Worm (Caenorhabditis elegans) whole organism, L1 larva: ENCODE measurements around the gene M163.9.
A peak's percentile ranks its signal among the peaks of the same experiment; 100 is the strongest.

Experiments
- C04F5.9 ChIP-seq: sonication (generic microtip); optimal IDR thresholded peaks from 2 replicates; lab custom pipeline; 2016; ENCODE audit warnings: missing genetic modification characterization, missing compliant biosample characterization
- C34B4.2 ChIP-seq: sonication (generic microtip); optimal IDR thresholded peaks from 2 replicates; lab custom pipeline; 2017; ENCODE audit warnings: mild to moderate bottlenecking, missing genetic modification characterization, missing compliant biosample characterization
- Y116A8C.19 ChIP-seq: sonication (generic microtip); optimal IDR thresholded peaks from 2 replicates; lab custom pipeline; 2016; ENCODE audit warnings: missing compliant biosample characterization, missing genetic modification characterization, borderline replicate concordance
- alr-1 ChIP-seq: fragments of 200-800 bp; sonication (Bioruptor generic); optimal IDR thresholded peaks from 2 replicates; lab custom pipeline; 2018; ENCODE audit warnings: borderline replicate concordance, mild to moderate bottlenecking, missing genetic modification characterization, missing compliant biosample characterization
- aly-2 ChIP-seq: fragments of 150-350 bp; optimal IDR thresholded peaks from 2 replicates; lab custom pipeline; 2014; ENCODE audit warnings: missing biosample characterization, missing genetic modification characterization
- blmp-1 ChIP-seq: fragments of 150-350 bp; optimal IDR thresholded peaks from 2 replicates; lab custom pipeline; 2014; ENCODE audit warnings: missing biosample characterization, missing genetic modification characterization
- ceh-63 ChIP-seq: fragments of 200-800 bp; sonication (Bioruptor generic); optimal IDR thresholded peaks from 2 replicates; lab custom pipeline; 2018; ENCODE audit warnings: mild to moderate bottlenecking, missing genetic modification characterization, missing compliant biosample characterization
- ceh-88 ChIP-seq: fragments of 200-800 bp; sonication (Bioruptor generic); IDR thresholded peaks from 2 replicates; pipeline ENCODE4 v1.3.6; 2022; ENCODE audit warnings: missing genetic modification characterization, missing compliant biosample characterization
- dpl-1 ChIP-seq, 3 experiments: fragments of 150-350 bp in 2 of 3; sonication (generic microtip) in 1 of 3; optimal IDR thresholded peaks; 2 replicates each; lab custom pipeline; 2014 to 2017; ENCODE audit warnings: missing biosample characterization in 3 of 3, missing genetic modification characterization in 3 of 3, missing genetic modification reagents in 3 of 3
- dsc-1 ChIP-seq: sonication (generic microtip); optimal IDR thresholded peaks from 2 replicates; lab custom pipeline; 2016; ENCODE audit warnings: mild to moderate bottlenecking, missing genetic modification characterization, missing compliant biosample characterization
- efl-3 ChIP-seq: fragments of 200-800 bp; sonication (Bioruptor generic); optimal IDR thresholded peaks from 2 replicates; lab custom pipeline; 2018; ENCODE audit warnings: mild to moderate bottlenecking, missing genetic modification characterization, missing compliant biosample characterization
- egl-27 ChIP-seq, 2 experiments: fragments of 150-350 bp in 1 of 2; sonication (generic microtip); optimal IDR thresholded peaks; 3 replicates each; lab custom pipeline; 2017 to 2018; ENCODE audit warnings: missing biosample characterization in 2 of 2, missing genetic modification characterization in 2 of 2, missing genetic modification reagents in 2 of 2
- elt-2 ChIP-seq: sonication (generic microtip); optimal IDR thresholded peaks from 2 replicates; lab custom pipeline; 2016; ENCODE audit warnings: missing genetic modification characterization, mild to moderate bottlenecking, inconsistent platforms, missing compliant biosample characterization, missing genetic modification reagents
- elt-3 ChIP-seq, 6 experiments: fragments of 150-350 bp in 1 of 6; sonication (generic microtip); optimal IDR thresholded peaks; 2 replicates each; lab custom pipeline; 2017 to 2018; ENCODE audit warnings: missing biosample characterization in 6 of 6, missing genetic modification characterization in 6 of 6, inconsistent platforms in 1 of 6
- ets-5 ChIP-seq: fragments of 200-800 bp; sonication (Bioruptor generic); IDR thresholded peaks from 2 replicates; pipeline ENCODE4 v1.3.6; 2022; ENCODE audit warnings: missing genetic modification characterization, missing compliant biosample characterization
- fkh-4 ChIP-seq: sonication (generic microtip); optimal IDR thresholded peaks from 2 replicates; lab custom pipeline; 2016; ENCODE audit warnings: missing compliant biosample characterization, missing genetic modification characterization, borderline replicate concordance
- grh-1 ChIP-seq: fragments of 200-800 bp; sonication (Bioruptor generic); IDR thresholded peaks from 2 replicates; pipeline ENCODE4 v1.3.6; 2022; ENCODE audit warnings: missing genetic modification reagents, missing genetic modification characterization, missing compliant biosample characterization
- hlh-4 ChIP-seq: sonication (generic microtip); optimal IDR thresholded peaks from 2 replicates; lab custom pipeline; 2016; ENCODE audit warnings: mild to moderate bottlenecking, missing genetic modification characterization, missing compliant biosample characterization
- hpl-2 ChIP-seq: fragments of 150-350 bp; optimal IDR thresholded peaks from 2 replicates; lab custom pipeline; 2014; ENCODE audit warnings: missing biosample characterization, missing genetic modification reagents, missing genetic modification characterization
- isw-1 ChIP-seq: fragments of 200-800 bp; sonication (Bioruptor generic); IDR thresholded peaks from 2 replicates; pipeline ENCODE4 v1.3.6; 2022; ENCODE audit warnings: missing genetic modification characterization, missing compliant biosample characterization
- jun-1 ChIP-seq: fragments of 150-350 bp; optimal IDR thresholded peaks from 2 replicates; lab custom pipeline; 2014; ENCODE audit warnings: missing biosample characterization, missing genetic modification reagents, missing genetic modification characterization
- lin-14 ChIP-seq: fragments of 200-800 bp; sonication (Bioruptor generic); optimal IDR thresholded peaks from 2 replicates; lab custom pipeline; 2018; ENCODE audit warnings: mild to moderate bottlenecking, missing genetic modification characterization, moderate library complexity, missing compliant biosample characterization
- lin-35 ChIP-seq, 2 experiments: fragments of 150-350 bp; optimal IDR thresholded peaks; 2 replicates each; lab custom pipeline; 2014; ENCODE audit warnings: missing biosample characterization in 2 of 2, missing genetic modification characterization in 2 of 2, missing genetic modification reagents in 2 of 2
- mab-9 ChIP-seq: fragments of 200-800 bp; sonication (Bioruptor generic); IDR thresholded peaks from 2 replicates; pipeline ENCODE4 v1.3.6; 2022; ENCODE audit warnings: missing genetic modification reagents, missing genetic modification characterization, missing compliant biosample characterization
- mdl-1 ChIP-seq, 2 experiments: fragments of 150-350 bp; optimal IDR thresholded peaks; 2 replicates each; lab custom pipeline; 2014 to 2017; ENCODE audit warnings: missing biosample characterization in 2 of 2, missing genetic modification characterization in 2 of 2, inconsistent platforms in 1 of 2
- mef-2 ChIP-seq: fragments of 150-350 bp; optimal IDR thresholded peaks from 2 replicates; lab custom pipeline; 2014; ENCODE audit warnings: missing biosample characterization, missing genetic modification characterization
- nhr-12 ChIP-seq: sonication (generic microtip); optimal IDR thresholded peaks from 2 replicates; lab custom pipeline; 2017; ENCODE audit warnings: missing biosample characterization, missing genetic modification characterization
- nhr-19 ChIP-seq: fragments of 200-800 bp; sonication (Bioruptor generic); conservative IDR thresholded peaks from 2 replicates; pipeline ENCODE4 v1.3.6; 2022; ENCODE audit warnings: missing genetic modification characterization, missing compliant biosample characterization
- nhr-20 ChIP-seq: sonication (generic microtip); optimal IDR thresholded peaks from 2 replicates; lab custom pipeline; 2016; ENCODE audit warnings: mild to moderate bottlenecking, missing genetic modification characterization, missing compliant biosample characterization
- nhr-47 ChIP-seq: sonication (generic microtip); optimal IDR thresholded peaks from 2 replicates; lab custom pipeline; 2016; ENCODE audit warnings: mild to moderate bottlenecking, missing genetic modification characterization, moderate library complexity, missing compliant biosample characterization
- nhr-71 ChIP-seq: sonication (generic microtip); optimal IDR thresholded peaks from 2 replicates; lab custom pipeline; 2016; ENCODE audit warnings: mild to moderate bottlenecking, missing genetic modification characterization, moderate library complexity, missing compliant biosample characterization
- nhr-90 ChIP-seq: sonication (generic microtip); optimal IDR thresholded peaks from 2 replicates; lab custom pipeline; 2016; ENCODE audit warnings: mild to moderate bottlenecking, missing genetic modification characterization, missing compliant biosample characterization; ENCODE audit not compliant: poor library complexity
- pag-3 ChIP-seq: sonication (generic microtip); optimal IDR thresholded peaks from 2 replicates; lab custom pipeline; 2017; ENCODE audit warnings: missing genetic modification characterization, mild to moderate bottlenecking, missing compliant biosample characterization, antibody characterized with exemption, borderline replicate concordance; ENCODE audit not compliant: insufficient read depth
- pax-3 ChIP-seq: fragments of 200-800 bp; sonication (Bioruptor generic); optimal IDR thresholded peaks from 2 replicates; lab custom pipeline; 2018; ENCODE audit warnings: mild to moderate bottlenecking, missing genetic modification characterization, moderate library complexity, missing compliant biosample characterization
- rnt-1 ChIP-seq: sonication (generic microtip); optimal IDR thresholded peaks from 2 replicates; lab custom pipeline; 2016; ENCODE audit warnings: mild to moderate bottlenecking, missing genetic modification characterization, moderate library complexity, missing compliant biosample characterization
- snpc-4 ChIP-seq: fragments of 150-350 bp; optimal IDR thresholded peaks from 2 replicates; lab custom pipeline; 2014; ENCODE audit warnings: missing biosample characterization, missing genetic modification characterization
- snu-23 ChIP-seq: sonication (generic microtip); optimal IDR thresholded peaks from 2 replicates; lab custom pipeline; 2016; ENCODE audit warnings: missing genetic modification characterization, missing compliant biosample characterization
- sptf-1 ChIP-seq: fragments of 150-350 bp; optimal IDR thresholded peaks from 2 replicates; lab custom pipeline; 2014; ENCODE audit warnings: missing biosample characterization, missing genetic modification characterization
- tbx-2 ChIP-seq: sonication (generic microtip); optimal IDR thresholded peaks from 2 replicates; lab custom pipeline; 2016; ENCODE audit warnings: missing genetic modification characterization, missing compliant biosample characterization
- tlp-1 ChIP-seq: fragments of 150-350 bp; optimal IDR thresholded peaks from 2 replicates; lab custom pipeline; 2014; ENCODE audit warnings: missing biosample characterization, missing genetic modification characterization
- unc-130 ChIP-seq: fragments of 150-350 bp; optimal IDR thresholded peaks from 2 replicates; lab custom pipeline; 2017; ENCODE audit warnings: missing biosample characterization, missing genetic modification characterization, inconsistent platforms
- unc-62 ChIP-seq: fragments of 150-350 bp; optimal IDR thresholded peaks from 2 replicates; lab custom pipeline; 2014; ENCODE audit warnings: missing biosample characterization, missing genetic modification reagents, missing genetic modification characterization
- xbp-1 ChIP-seq: sonication (generic microtip); optimal IDR thresholded peaks from 2 replicates; lab custom pipeline; 2016; ENCODE audit warnings: missing genetic modification characterization, missing compliant biosample characterization
- ztf-11 ChIP-seq, 2 experiments: sonication (generic microtip); optimal IDR thresholded peaks; 2 replicates each; lab custom pipeline; 2016 to 2017; ENCODE audit warnings: missing genetic modification characterization in 2 of 2, missing biosample characterization in 1 of 2, missing compliant biosample characterization in 1 of 2

Gene M163.9

ce11 chrX:14478193-14478592, 8.8 kb downstream of the M163.9 start (continued):
- TF ChIP-seq rnt-1 = no peak

- TF ChIP-seq mab-9 (GFP tag; lab: Robert Waterston, UW) = no peak
- TF ChIP-seq mdl-1 (tag; optimal IDR thresholded peaks at IDR 0.05; lab: Kevin White, UChicago) = peak in 1 of 2 experiments; percentile 5
- TF ChIP-seq elt-2 (tag; lab: Kevin White, UChicago) = peak; percentile 24
- no peak for TF ChIP-seq xbp-1
- TF ChIP-seq snpc-4 (tag; lab: Kevin White, UChicago) = peak; percentile 49
- TF ChIP-seq nhr-20 = peak; percentile 55
- peak; percentile 50 for TF ChIP-seq snu-23 (GFP tag; lab: Kevin White, UChicago)
- no peak for TF ChIP-seq dpl-1 (GFP tag; optimal IDR thresholded peaks at IDR 0.05; lab: Kevin White, UChicago)
- TF ChIP-seq tbx-2 (tag; lab: Kevin White, UChicago) = no peak
- TF ChIP-seq unc-62 (GFP tag; lab: Kevin White, UChicago) = no peak
- peak; percentile 63 for TF ChIP-seq nhr-71 (tag; lab: Kevin White, UChicago)
- no peak for TF ChIP-seq sptf-1 (tag; lab: Kevin White, UChicago)
- peak in 1 of 6 experiments; percentile 12 for TF ChIP-seq elt-3 (tag; optimal IDR thresholded peaks at IDR 0.05; lab: Kevin White, UChicago)
- peak; percentile 58 for TF ChIP-seq nhr-19
- peak; percentile 16 for TF ChIP-seq nhr-47 (tag; lab: Kevin White, UChicago)
- TF ChIP-seq lin-14 (GFP tag; lab: Kevin White, UChicago) = peak; percentile 6
- no peak for TF ChIP-seq Y116A8C.19 (tag; lab: Kevin White, UChicago)
- peak; percentile 55 for TF ChIP-seq rnt-1
- TF ChIP-seq pax-3 (tag; lab: Kevin White, UChicago) = no peak
- TF ChIP-seq lin-35 (GFP tag; optimal IDR thresholded peaks at IDR 0.05; lab: Kevin White, UChicago) = peak in 1 of 2 experiments; percentile 40
- no peak for TF ChIP-seq blmp-1
- TF ChIP-seq nhr-90 = peak; percentile 54
Observed at ce11 chrX:14478743-14479428, 9.5 kb downstream of the M163.9 start, which contains the start of gene M163.11. Gene M163.11, plus strand, starts transcription at chrX:14479378.

- TF ChIP-seq dpl-1 (GFP tag; optimal IDR thresholded peaks at IDR 0.05; lab: Kevin White, UChicago) (peak; percentile 68 to 79 (median 74)), grh-1 (GFP tag; lab: Robert Waterston, UW) (peak; percentile 84), Y116A8C.19 (tag; lab: Kevin White, UChicago) (no peak), aly-2 (tag; lab: Kevin White, UChicago) (no peak), mef-2 (tag; lab: Kevin White, UChicago) (no peak), ztf-11 (tag; optimal IDR thresholded peaks at IDR 0.05; lab: Kevin White, UChicago) (peak in 1 of 2 experiments; percentile 71), unc-130 (tag; lab: Kevin White, UChicago) (peak; percentile 51), isw-1 (GFP tag; lab: Robert Waterston, UW) (peak; percentile 64), alr-1 (tag; lab: Kevin White, UChicago) (no peak), efl-3 (no peak), pag-3 (tag; lab: Kevin White, UChicago) (no peak), dsc-1 (tag; lab: Kevin White, UChicago) (peak; percentile 83), nhr-90 (peak; percentile 88), nhr-71 (tag; lab: Kevin White, UChicago) (peak; percentile 93), mdl-1 (tag; optimal IDR thresholded peaks at IDR 0.05; lab: Kevin White, UChicago) (peak in 1 of 2 experiments; percentile 63), ceh-88 (GFP tag; lab: Robert Waterston, UW) (0 out of 2 replicates have a peak, but pooled peaks have one; percentile 14), C34B4.2 (tag; lab: Kevin White, UChicago) (no peak), elt-2 (tag; lab: Kevin White, UChicago) (peak; percentile 45), egl-27 (tag; optimal IDR thresholded peaks at IDR 0.05; lab: Kevin White, UChicago) (no peak), hpl-2 (GFP tag; lab: Kevin White, UChicago) (peak; percentile 69), ceh-63 (GFP tag; lab: Kevin White, UChicago) (no peak), nhr-12 (tag; lab: Kevin White, UChicago) (no peak), fkh-4 (peak; percentile 17), nhr-19 (peak; percentile 90), tlp-1 (no peak), lin-35 (GFP tag; optimal IDR thresholded peaks at IDR 0.05; lab: Kevin White, UChicago) (peak; percentile 72 to 86), snu-23 (GFP tag; lab: Kevin White, UChicago) (peak; percentile 88), C04F5.9 (tag; lab: Kevin White, UChicago) (no peak), jun-1 (tag; lab: Kevin White, UChicago) (peak; percentile 71), ets-5 (GFP tag; lab: Robert Waterston, UW) (no peak), unc-62 (GFP tag; lab: Kevin White, UChicago) (no peak), mab-9 (GFP tag; lab: Robert Waterston, UW) (peak; percentile 54; the same call in 1 of the 2 replicates), hlh-4 (tag; lab: Kevin White, UChicago) (no peak)
Observed at ce11 chrX:14480248-14480647, 10.9 kb downstream of the M163.9 start, which contains the start of gene gfi-3. Gene gfi-3, plus strand, starts transcription at chrX:14480572.
